Fruit fly (Drosophila melanogaster): ENCODE measurements around the gene Skp2.

- TF ChIP-seq CG6808 (GFP tag; optimal IDR thresholded peaks at IDR 0.05) = no peak
- no peak for TF ChIP-seq salr (GFP tag; optimal IDR thresholded peaks at IDR 0.05)
These were observed 23.2 kb upstream of the Skp2 start for dm6 chr3R:4360668-4361110.

Measured in whole organism, prepupa.